Worm (Caenorhabditis elegans): ENCODE results near the gene H17B01.2.

The H17B01.2 gene

DNA sequence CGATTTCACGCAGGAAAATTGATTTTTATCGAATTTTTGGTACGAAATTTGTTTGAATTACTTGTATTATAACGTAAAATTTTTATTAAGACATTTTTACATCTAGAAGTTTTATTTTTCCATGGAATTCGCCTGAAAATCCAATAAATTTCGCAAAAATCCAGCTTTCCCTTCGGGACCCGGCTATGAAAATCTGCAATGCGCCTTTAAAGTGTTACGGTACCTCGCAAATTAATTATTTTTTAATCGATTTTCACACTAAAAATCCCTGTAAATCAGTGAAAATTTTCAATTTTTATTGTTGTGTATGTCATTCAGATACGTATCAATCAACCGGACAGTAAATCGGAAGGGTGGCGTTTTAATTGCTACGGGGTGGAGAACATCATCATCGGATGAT is 30.6 kb downstream of the H17B01.2 start:
- TF ChIP-seq hlh-26 (GFP tag; conservative IDR thresholded peaks at IDR 0.05) (no peak), madf-8 (GFP tag; conservative IDR thresholded peaks at IDR 0.05) (peak; percentile 58), F55B11.4 (tag; optimal IDR thresholded peaks at IDR 0.05; ENCODE audit: borderline replicate concordance, insufficient read depth) (no peak), Y67H2A.10 (GFP tag; conservative IDR thresholded peaks at IDR 0.05) (no peak), ceh-40 (GFP tag; IDR thresholded peaks at IDR 0.05) (no peak), C06A6.2 (GFP tag; conservative IDR thresholded peaks at IDR 0.05) (no peak), bed-1 (GFP tag; IDR thresholded peaks at IDR 0.05) (no peak), D2030.7 (GFP tag; IDR thresholded peaks at IDR 0.05) (peak; percentile 60), unc-62 (GFP tag; optimal IDR thresholded peaks at IDR 0.05) (no peak), ZK185.1 (tag; optimal IDR thresholded peaks at IDR 0.05; ENCODE audit: poor library complexity, severe bottlenecking) (no peak), madf-6 (GFP tag; IDR thresholded peaks at IDR 0.05) (peak; percentile 81), mcd-1 (GFP tag; IDR thresholded peaks at IDR 0.05) (peak; percentile 44; the same call in 1 of the 2 replicates), Y53G8AR.9 (GFP tag; conservative IDR thresholded peaks at IDR 0.05) (no peak), lsl-1 (GFP tag; optimal IDR thresholded peaks at IDR 0.05) (peak; percentile 85), nhr-120 (GFP tag; IDR thresholded peaks at IDR 0.05) (no peak), xnd-1 (tag; optimal IDR thresholded peaks at IDR 0.05) (peak; percentile 87), mel-28 (tag; optimal IDR thresholded peaks at IDR 0.05; ENCODE audit: borderline replicate concordance) (no peak), efl-1 (GFP tag; optimal IDR thresholded peaks at IDR 0.05) (peak; percentile 4), lin-54 (GFP tag; optimal IDR thresholded peaks at IDR 0.05) (peak; percentile 26), F33H1.4 (GFP tag; IDR thresholded peaks at IDR 0.05) (peak; percentile 87), snpc-4 (GFP tag; optimal IDR thresholded peaks at IDR 0.05) (no peak), snpc-4 (tag; optimal IDR thresholded peaks at IDR 0.05) (no peak), rec-8 (tag; optimal IDR thresholded peaks at IDR 0.05) (no peak)

ce11 chrII:1501614-1502355 is 31.4 kb downstream of the H17B01.2 start:
- TF ChIP-seq lin-40 (tag; optimal IDR thresholded peaks at IDR 0.05) = peak; percentile 2
- peak; percentile 90 for TF ChIP-seq zfh-2 (GFP tag; conservative IDR thresholded peaks at IDR 0.05)
- TF ChIP-seq dox-1 (GFP tag; IDR thresholded peaks at IDR 0.05) = 0 out of 2 replicates have a peak, but pooled peaks have one; percentile 7
- no peak for TF ChIP-seq rcor-1 (GFP tag; IDR thresholded peaks at IDR 0.05)
- TF ChIP-seq hmg-20 (GFP tag; IDR thresholded peaks at IDR 0.05) = no peak
- no peak for TF ChIP-seq lsy-27 (tag; optimal IDR thresholded peaks at IDR 0.05; ENCODE audit: borderline replicate concordance, insufficient read depth)
- TF ChIP-seq K12H6.12 (tag; optimal IDR thresholded peaks at IDR 0.05) = peak; percentile 54
- TF ChIP-seq K11D2.4 (GFP tag; IDR thresholded peaks at IDR 0.05) = no peak
- TF ChIP-seq mcd-1 (GFP tag; IDR thresholded peaks at IDR 0.05) = 0 out of 2 replicates have a peak, but pooled peaks have one; percentile 17
- no peak for TF ChIP-seq snpc-3.4 (tag; optimal IDR thresholded peaks at IDR 0.05)
- no peak for TF ChIP-seq attf-5 (GFP tag; optimal IDR thresholded peaks at IDR 0.05)
- TF ChIP-seq somi-1 (GFP tag; optimal IDR thresholded peaks at IDR 0.05) = peak; percentile 84
- TF ChIP-seq ccch-3 (GFP tag; optimal IDR thresholded peaks at IDR 0.05) = no peak
- TF ChIP-seq xnd-1 (tag; optimal IDR thresholded peaks at IDR 0.05) = no peak
- TF ChIP-seq cebp-1 (GFP tag; IDR thresholded peaks at IDR 0.05) = 0 out of 2 replicates have a peak, but pooled peaks have one; percentile 14
- peak; percentile 92 for TF ChIP-seq cebp-1 (tag; optimal IDR thresholded peaks at IDR 0.05)
- TF ChIP-seq ZK185.1 (tag; optimal IDR thresholded peaks at IDR 0.05; ENCODE audit: poor library complexity, severe bottlenecking) = no peak
- no peak for TF ChIP-seq mxl-1 (tag; optimal IDR thresholded peaks at IDR 0.05)
- TF ChIP-seq nhr-90 (tag; optimal IDR thresholded peaks at IDR 0.05) = no peak
- no peak for TF ChIP-seq lin-35 (GFP tag; optimal IDR thresholded peaks at IDR 0.05)
- TF ChIP-seq unc-130 (GFP tag; optimal IDR thresholded peaks at IDR 0.05) = no peak
- no peak for TF ChIP-seq Y95B8A.8 (GFP tag; IDR thresholded peaks at IDR 0.05)
- TF ChIP-seq snpc-1.3 (tag; optimal IDR thresholded peaks at IDR 0.05; ENCODE audit: insufficient read depth) = no peak
- no peak for TF ChIP-seq ztf-3 (GFP tag; optimal IDR thresholded peaks at IDR 0.05)
- TF ChIP-seq Y67H2A.10 (GFP tag; conservative IDR thresholded peaks at IDR 0.05) = no peak
- TF ChIP-seq madf-3 (GFP tag; IDR thresholded peaks at IDR 0.05) = no peak
- TF ChIP-seq ztf-25 (GFP tag; IDR thresholded peaks at IDR 0.05) = no peak
